ENCODE assay signal across 2 fruit fly cellular contexts in the genomic region with DNA sequence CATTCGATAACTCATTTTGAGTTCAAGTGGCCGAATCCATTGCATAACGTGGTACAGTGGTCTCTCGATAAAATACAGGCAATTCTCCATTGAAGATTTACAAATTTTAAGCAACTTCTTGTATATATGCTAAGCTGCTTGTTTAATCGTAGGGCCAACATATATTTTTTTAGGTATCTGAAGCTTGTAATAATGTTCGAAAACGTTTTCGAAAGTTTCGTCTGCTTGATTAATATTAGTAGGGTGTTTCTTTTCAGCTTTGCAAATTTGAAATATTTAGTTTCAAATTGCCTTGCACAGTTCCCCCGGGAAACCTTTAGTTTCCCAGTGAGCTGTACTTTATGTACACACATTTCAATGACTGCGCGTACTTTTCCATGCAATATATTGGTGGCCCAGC.
A peak's percentile ranks its signal among the peaks of the same experiment; 100 is the strongest.
TF ChIP-seq lines count a peak whose summit lies in the region.

No protein-coding gene starts in this region.

- no peak for TF ChIP-seq CTCF in whole organism, embryonic (GFP tag; optimal IDR thresholded peaks at IDR 0.05; lab: Kevin White, UChicago)

TF ChIP-seq in whole organism, adult, 20 proteins besides CTCF, POLR2A, EP300 and RAD21:
- TF ChIP-seq CG11617 (GFP tag; optimal IDR thresholded peaks at IDR 0.05; lab: Kevin White, UChicago): no peak
- no peak for TF ChIP-seq CG14711 (tag; optimal IDR thresholded peaks at IDR 0.05; lab: Kevin White, UChicago)
- peak; percentile 10 for TF ChIP-seq CG7101 (tag; optimal IDR thresholded peaks at IDR 0.05; lab: Kevin White, UChicago)

TF ChIP-seq in whole organism, embryonic, 481 proteins besides CTCF, POLR2A, EP300 and RAD21 (continues in another document):
- no peak for TF ChIP-seq CG34376 (GFP tag; optimal IDR thresholded peaks at IDR 0.05; lab: Kevin White, UChicago)
- TF ChIP-seq Fer1 (GFP tag; optimal IDR thresholded peaks at IDR 0.05; lab: Kevin White, UChicago): no peak
- TF ChIP-seq CG13624 (GFP tag; optimal IDR thresholded peaks at IDR 0.05; lab: Kevin White, UChicago): no peak
- no peak for TF ChIP-seq jumu (GFP tag; optimal IDR thresholded peaks at IDR 0.05; lab: Kevin White, UChicago)
- no peak for TF ChIP-seq knrl (GFP tag; IDR thresholded peaks at IDR 0.05; lab: Robert Waterston, UW; ENCODE audit: partially characterized antibody)
- TF ChIP-seq CG10462 (GFP tag; optimal IDR thresholded peaks at IDR 0.05; lab: Kevin White, UChicago): no peak
- no peak for TF ChIP-seq dm (GFP tag; optimal IDR thresholded peaks at IDR 0.05; lab: Kevin White, UChicago)
- TF ChIP-seq cg (GFP tag; optimal IDR thresholded peaks at IDR 0.05; lab: Kevin White, UChicago): no peak
- no peak for TF ChIP-seq CG5180 (GFP tag; optimal IDR thresholded peaks at IDR 0.05; lab: Kevin White, UChicago)
- no peak for TF ChIP-seq CG4820 (GFP tag; optimal IDR thresholded peaks at IDR 0.05; lab: Kevin White, UChicago)
- no peak for TF ChIP-seq CG11456 (GFP tag; IDR thresholded peaks at IDR 0.05; lab: Robert Waterston, UW)
- TF ChIP-seq CG8290 (GFP tag; optimal IDR thresholded peaks at IDR 0.05; lab: Kevin White, UChicago): no peak
- TF ChIP-seq CG8290 (tag; optimal IDR thresholded peaks at IDR 0.05; lab: Kevin White, UChicago): no peak
- TF ChIP-seq CG15269 (tag; optimal IDR thresholded peaks at IDR 0.05; lab: Kevin White, UChicago): no peak
- no peak for TF ChIP-seq Scr (GFP tag; IDR thresholded peaks at IDR 0.05; lab: Robert Waterston, UW; ENCODE audit: partially characterized antibody)
- no peak for TF ChIP-seq CG6689 (GFP tag; IDR thresholded peaks at IDR 0.05; lab: Robert Waterston, UW)
- no peak for TF ChIP-seq az2 (GFP tag; optimal IDR thresholded peaks at IDR 0.05; lab: Kevin White, UChicago)
- TF ChIP-seq HmgD (GFP tag; optimal IDR thresholded peaks at IDR 0.05; lab: Kevin White, UChicago): no peak
- no peak for TF ChIP-seq prd (optimal IDR thresholded peaks at IDR 0.05; lab: Kevin White, UChicago)
- TF ChIP-seq prd (GFP tag; IDR thresholded peaks at IDR 0.05; lab: Robert Waterston, UW): no peak
- TF ChIP-seq zfh1 (GFP tag; IDR thresholded peaks at IDR 0.05; lab: Robert Waterston, UW): no peak
- no peak for TF ChIP-seq wdn (GFP tag; IDR thresholded peaks at IDR 0.05; lab: Robert Waterston, UW)
- TF ChIP-seq row (GFP tag; IDR thresholded peaks at IDR 0.05; lab: Robert Waterston, UW): peak; percentile 28; the same call in 2 of the 3 replicates
- no peak for TF ChIP-seq CG12219 (GFP tag; optimal IDR thresholded peaks at IDR 0.05; lab: Kevin White, UChicago)
- TF ChIP-seq CG14965 (GFP tag; optimal IDR thresholded peaks at IDR 0.05; lab: Kevin White, UChicago; ENCODE audit: borderline replicate concordance): no peak
- no peak for TF ChIP-seq sr (GFP tag; IDR thresholded peaks at IDR 0.05; lab: Robert Waterston, UW)
- no peak for TF ChIP-seq CG15514 (GFP tag; optimal IDR thresholded peaks at IDR 0.05; lab: Kevin White, UChicago)
- no peak for TF ChIP-seq tin (GFP tag; optimal IDR thresholded peaks at IDR 0.05; lab: Kevin White, UChicago)
- TF ChIP-seq stwl (tag; optimal IDR thresholded peaks at IDR 0.05; lab: Kevin White, UChicago): no peak
- TF ChIP-seq CG15011 (GFP tag; optimal IDR thresholded peaks at IDR 0.05; lab: Kevin White, UChicago): no peak
- TF ChIP-seq CG4617 (GFP tag; optimal IDR thresholded peaks at IDR 0.05; lab: Kevin White, UChicago; ENCODE audit: borderline replicate concordance): no peak
- TF ChIP-seq Spps (tag; optimal IDR thresholded peaks at IDR 0.05; lab: Kevin White, UChicago): no peak
- TF ChIP-seq CG18011 (GFP tag; optimal IDR thresholded peaks at IDR 0.05; lab: Kevin White, UChicago): no peak
- no peak for TF ChIP-seq en (GFP tag; optimal IDR thresholded peaks at IDR 0.05; lab: Kevin White, UChicago)
- no peak for TF ChIP-seq CG10321 (GFP tag; IDR thresholded peaks at IDR 0.05; lab: Robert Waterston, UW)
- no peak for TF ChIP-seq lilli (GFP tag; optimal IDR thresholded peaks at IDR 0.05; lab: Kevin White, UChicago)
- no peak for TF ChIP-seq ara (GFP tag; IDR thresholded peaks at IDR 0.05; lab: Robert Waterston, UW)
- no peak for TF ChIP-seq CG2129 (GFP tag; IDR thresholded peaks at IDR 0.05; lab: Robert Waterston, UW; ENCODE audit: partially characterized antibody)
- TF ChIP-seq CG3838 (GFP tag; optimal IDR thresholded peaks at IDR 0.05; lab: Kevin White, UChicago): no peak
- TF ChIP-seq Hmx (GFP tag; optimal IDR thresholded peaks at IDR 0.05; lab: Kevin White, UChicago): no peak
- TF ChIP-seq CG31365 (tag; optimal IDR thresholded peaks at IDR 0.05; lab: Kevin White, UChicago): no peak
- peak; percentile 2 for TF ChIP-seq Blimp-1 (GFP tag; optimal IDR thresholded peaks at IDR 0.05; lab: Kevin White, UChicago)
- TF ChIP-seq Drgx (GFP tag; IDR thresholded peaks at IDR 0.05; lab: Robert Waterston, UW): no peak
- no peak for TF ChIP-seq CG13296 (GFP tag; optimal IDR thresholded peaks at IDR 0.05; lab: Kevin White, UChicago)
- TF ChIP-seq CG13287 (GFP tag; IDR thresholded peaks at IDR 0.05; lab: Robert Waterston, UW; ENCODE audit: partially characterized antibody): no peak
- no peak for TF ChIP-seq CG8944 (GFP tag; optimal IDR thresholded peaks at IDR 0.05; lab: Kevin White, UChicago)
- TF ChIP-seq vfl (GFP tag; optimal IDR thresholded peaks at IDR 0.05; lab: Kevin White, UChicago): no peak
- TF ChIP-seq CG8388 (GFP tag; optimal IDR thresholded peaks at IDR 0.05; lab: Kevin White, UChicago): no peak
- TF ChIP-seq fd96Cb (tag; optimal IDR thresholded peaks at IDR 0.05; lab: Kevin White, UChicago): peak; percentile 14
- TF ChIP-seq CG1529 (GFP tag; optimal IDR thresholded peaks at IDR 0.05; lab: Kevin White, UChicago): no peak
- 0 out of 2 replicates have a peak, but pooled peaks have one; percentile 17 for TF ChIP-seq lmd (GFP tag; IDR thresholded peaks at IDR 0.05; lab: Robert Waterston, UW)
- TF ChIP-seq psq (GFP tag; optimal IDR thresholded peaks at IDR 0.05; lab: Kevin White, UChicago): no peak
- no peak for TF ChIP-seq Fer3 (tag; optimal IDR thresholded peaks at IDR 0.05; lab: Kevin White, UChicago)
- TF ChIP-seq al (GFP tag; IDR thresholded peaks at IDR 0.05; lab: Robert Waterston, UW): no peak
- no peak for TF ChIP-seq CG2202 (tag; optimal IDR thresholded peaks at IDR 0.05; lab: Kevin White, UChicago)
- TF ChIP-seq btn (GFP tag; optimal IDR thresholded peaks at IDR 0.05; lab: Kevin White, UChicago): no peak
- TF ChIP-seq CG4424 (GFP tag; optimal IDR thresholded peaks at IDR 0.05; lab: Kevin White, UChicago): no peak
- no peak for TF ChIP-seq lbe (GFP tag; optimal IDR thresholded peaks at IDR 0.05; lab: Kevin White, UChicago)
- 0 out of 2 replicates have a peak, but pooled peaks have one; percentile 12 for TF ChIP-seq slbo (GFP tag; IDR thresholded peaks at IDR 0.05; lab: Robert Waterston, UW)
- TF ChIP-seq maf-S (GFP tag; optimal IDR thresholded peaks at IDR 0.05; lab: Kevin White, UChicago): no peak
- no peak for TF ChIP-seq schlank (tag; optimal IDR thresholded peaks at IDR 0.05; lab: Kevin White, UChicago)
- TF ChIP-seq pros (GFP tag; optimal IDR thresholded peaks at IDR 0.05; lab: Kevin White, UChicago): no peak
- TF ChIP-seq fru (optimal IDR thresholded peaks at IDR 0.05; lab: Kevin White, UChicago): no peak
- no peak for TF ChIP-seq CG8924 (tag; optimal IDR thresholded peaks at IDR 0.05; lab: Kevin White, UChicago)
- no peak for TF ChIP-seq Ada2b (GFP tag; IDR thresholded peaks at IDR 0.05; lab: Robert Waterston, UW)
- TF ChIP-seq gfzf (GFP tag; optimal IDR thresholded peaks at IDR 0.05; lab: Kevin White, UChicago): no peak
- no peak for TF ChIP-seq Neu2 (GFP tag; optimal IDR thresholded peaks at IDR 0.05; lab: Kevin White, UChicago; ENCODE audit: borderline replicate concordance)
- TF ChIP-seq Dip2 (GFP tag; IDR thresholded peaks at IDR 0.05; lab: Robert Waterston, UW): no peak
- no peak for TF ChIP-seq nerfin-2 (GFP tag; IDR thresholded peaks at IDR 0.05; lab: Robert Waterston, UW; ENCODE audit: partially characterized antibody)
- no peak for TF ChIP-seq CG10543 (GFP tag; optimal IDR thresholded peaks at IDR 0.05; lab: Kevin White, UChicago)
- no peak for TF ChIP-seq CG7987 (GFP tag; optimal IDR thresholded peaks at IDR 0.05; lab: Kevin White, UChicago)
- no peak for TF ChIP-seq CG12104 (GFP tag; optimal IDR thresholded peaks at IDR 0.05; lab: Kevin White, UChicago)
- TF ChIP-seq Trl (optimal IDR thresholded peaks at IDR 0.05; lab: Kevin White, UChicago): no peak
- TF ChIP-seq Trl (GFP tag; optimal IDR thresholded peaks at IDR 0.05; lab: Kevin White, UChicago): no peak
- TF ChIP-seq Fer2 (tag; optimal IDR thresholded peaks at IDR 0.05; lab: Kevin White, UChicago): no peak
- no peak for TF ChIP-seq Rfx (GFP tag; IDR thresholded peaks at IDR 0.05; lab: Robert Waterston, UW)
- TF ChIP-seq CG9437 (GFP tag; optimal IDR thresholded peaks at IDR 0.05; lab: Kevin White, UChicago): no peak
- no peak for TF ChIP-seq abd-A (tag; optimal IDR thresholded peaks at IDR 0.05; lab: Kevin White, UChicago)
- TF ChIP-seq hbn (GFP tag; IDR thresholded peaks at IDR 0.05; lab: Robert Waterston, UW; ENCODE audit: partially characterized antibody): no peak
- TF ChIP-seq Ets65A (GFP tag; lab: Kevin White, UChicago): no peak
- TF ChIP-seq CG4360 (GFP tag; IDR thresholded peaks at IDR 0.05; lab: Robert Waterston, UW): no peak
- TF ChIP-seq CG10147 (GFP tag; optimal IDR thresholded peaks at IDR 0.05; lab: Kevin White, UChicago): peak; percentile 5
- no peak for TF ChIP-seq CG1792 (GFP tag; optimal IDR thresholded peaks at IDR 0.05; lab: Kevin White, UChicago)
- TF ChIP-seq Chrac-16 (GFP tag; optimal IDR thresholded peaks at IDR 0.05; lab: Kevin White, UChicago): no peak
- TF ChIP-seq CG11696 (GFP tag; IDR thresholded peaks at IDR 0.05; lab: Robert Waterston, UW): no peak
- no peak for TF ChIP-seq CG1832 (GFP tag; optimal IDR thresholded peaks at IDR 0.05; lab: Kevin White, UChicago)
- TF ChIP-seq Med (GFP tag; lab: Kevin White, UChicago): peak; percentile 45
